Fruit fly (Drosophila melanogaster) whole organism, embryonic: Measurements from ENCODE around the gene CG42833.

Experiments used
- BEAF-32 ChIP-seq: fragments of 200-800 bp; sonication (Bioruptor generic); optimal IDR thresholded peaks from 3 replicates; lab custom pipeline; 2017; ENCODE audit warnings: missing biosample characterization, missing genetic modification characterization, mild to moderate bottlenecking, moderate library complexity, missing genetic modification reagents
- Bdp1 ChIP-seq: fragments of 200-800 bp; sonication (Bioruptor generic); optimal IDR thresholded peaks from 3 replicates; lab custom pipeline; 2016; ENCODE audit warnings: missing biosample characterization, missing genetic modification characterization
- Blimp-1 ChIP-seq: fragments of 200-800 bp; sonication (Bioruptor generic); optimal IDR thresholded peaks from 3 replicates; lab custom pipeline; 2018; ENCODE audit warnings: missing biosample characterization, missing genetic modification characterization, mild to moderate bottlenecking, moderate library complexity, missing genetic modification reagents
- CG11695 ChIP-seq: fragments of 200-800 bp; sonication (Bioruptor generic); IDR thresholded peaks from 3 replicates; pipeline ENCODE4 v1.3.6; 2022; ENCODE audit warnings: missing biosample characterization, missing genetic modification characterization
- CG12744 ChIP-seq: fragments of 200-800 bp; sonication (Bioruptor generic); optimal IDR thresholded peaks from 2 replicates; lab custom pipeline; 2016; ENCODE audit warnings: missing biosample characterization, missing genetic modification characterization
- CG13775 ChIP-seq: fragments of 200-800 bp; sonication (Bioruptor generic); optimal IDR thresholded peaks from 3 replicates; lab custom pipeline; 2017; ENCODE audit warnings: missing biosample characterization, mild to moderate bottlenecking, missing genetic modification characterization
- CG15601 ChIP-seq: fragments of 200-800 bp; sonication (Bioruptor generic); optimal IDR thresholded peaks from 3 replicates; lab custom pipeline; 2019; ENCODE audit warnings: missing biosample characterization, mild to moderate bottlenecking, missing genetic modification characterization, moderate library complexity
- CG16863 ChIP-seq: fragments of 200-800 bp; sonication (Bioruptor generic); optimal IDR thresholded peaks from 3 replicates; lab custom pipeline; 2016; ENCODE audit warnings: missing biosample characterization, missing genetic modification characterization
- CG18599 ChIP-seq: fragments of 200-800 bp; sonication (Bioruptor generic); optimal IDR thresholded peaks from 3 replicates; lab custom pipeline; 2017; ENCODE audit warnings: missing biosample characterization, missing genetic modification characterization, mild to moderate bottlenecking, moderate library complexity, missing genetic modification reagents
- CG18619 ChIP-seq: fragments of 200-800 bp; sonication (Bioruptor generic); optimal IDR thresholded peaks from 3 replicates; lab custom pipeline; 2017; ENCODE audit warnings: missing biosample characterization, mild to moderate bottlenecking, missing genetic modification characterization
- CG2120 ChIP-seq: fragments of 200-800 bp; sonication (Bioruptor generic); optimal IDR thresholded peaks from 3 replicates; lab custom pipeline; 2016; ENCODE audit warnings: missing biosample characterization, missing genetic modification characterization
- CG31388 ChIP-seq: fragments of 200-800 bp; sonication (Bioruptor generic); optimal IDR thresholded peaks from 2 replicates; lab custom pipeline; 2016; ENCODE audit warnings: missing biosample characterization, missing genetic modification characterization
- CG3163 ChIP-seq: fragments of 200-800 bp; sonication (Bioruptor generic); optimal IDR thresholded peaks from 3 replicates; lab custom pipeline; 2016; ENCODE audit warnings: missing biosample characterization, missing genetic modification characterization
- CG3995 ChIP-seq: fragments of 200-800 bp; sonication (Bioruptor generic); optimal IDR thresholded peaks from 3 replicates; lab custom pipeline; 2016; ENCODE audit warnings: missing biosample characterization, missing genetic modification characterization
- CG7987 ChIP-seq: fragments of 200-800 bp; sonication (Bioruptor generic); optimal IDR thresholded peaks from 2 replicates; lab custom pipeline; 2018; ENCODE audit warnings: missing biosample characterization, mild to moderate bottlenecking, missing genetic modification characterization, moderate library complexity
- CG8089 ChIP-seq: fragments of 200-800 bp; sonication (Bioruptor generic); optimal IDR thresholded peaks from 3 replicates; lab custom pipeline; 2016; ENCODE audit warnings: missing biosample characterization, missing genetic modification characterization
- CG8359 ChIP-seq: fragments of 200-800 bp; sonication (Bioruptor generic); optimal IDR thresholded peaks from 2 replicates; lab custom pipeline; 2017; ENCODE audit warnings: missing biosample characterization, mild to moderate bottlenecking, missing genetic modification characterization, borderline replicate concordance
- CG9609 ChIP-seq: fragments of 200-800 bp; sonication (Bioruptor generic); optimal IDR thresholded peaks from 3 replicates; lab custom pipeline; 2016; ENCODE audit warnings: missing biosample characterization, missing genetic modification characterization
- CG9817 ChIP-seq: fragments of 200-800 bp; sonication (Bioruptor generic); optimal IDR thresholded peaks from 2 replicates; lab custom pipeline; 2018; ENCODE audit warnings: missing biosample characterization, mild to moderate bottlenecking, missing genetic modification characterization, moderate library complexity
- Chrac-16 ChIP-seq: fragments of 200-800 bp; sonication (Bioruptor generic); optimal IDR thresholded peaks from 3 replicates; lab custom pipeline; 2016; ENCODE audit warnings: missing biosample characterization, missing genetic modification characterization
- CkIIα-i1 ChIP-seq: fragments of 200-800 bp; sonication (Bioruptor generic); IDR thresholded peaks from 2 replicates; pipeline ENCODE4 v1.3.6; 2022; ENCODE audit warnings: missing biosample characterization, missing genetic modification characterization
- Dp ChIP-seq: fragments of 200-800 bp; sonication (Bioruptor generic); optimal IDR thresholded peaks from 2 replicates; lab custom pipeline; 2018; ENCODE audit warnings: missing biosample characterization, mild to moderate bottlenecking, missing genetic modification characterization, moderate library complexity
- Eip74EF ChIP-seq, 2 experiments: fragments of 200-800 bp in 1 of 2; fragments of >200 bp in 1 of 2; sonication (Bioruptor generic) in 1 of 2; optimal IDR thresholded peaks; 2 replicates each; lab custom pipeline; 2017 to 2019; ENCODE audit warnings: missing biosample characterization in 2 of 2, missing genetic modification characterization in 2 of 2, mild to moderate bottlenecking in 1 of 2, moderate library complexity in 1 of 2
- Fer1 ChIP-seq: fragments of 200-800 bp; sonication (Bioruptor generic); optimal IDR thresholded peaks from 2 replicates; lab custom pipeline; 2017; ENCODE audit warnings: missing biosample characterization, mild to moderate bottlenecking, missing genetic modification characterization
- Gsc ChIP-seq: fragments of 200-800 bp; sonication (Bioruptor generic); IDR thresholded peaks from 2 replicates; pipeline ENCODE4 v1.3.6; 2022; ENCODE audit warnings: missing biosample characterization, missing genetic modification characterization
- HmgD ChIP-seq: fragments of 200-800 bp; sonication (Bioruptor generic); optimal IDR thresholded peaks from 3 replicates; lab custom pipeline; 2016; ENCODE audit warnings: missing biosample characterization, missing genetic modification characterization
- Kr ChIP-seq: fragments of 200-800 bp; sonication (Bioruptor generic); optimal IDR thresholded peaks from 2 replicates; lab custom pipeline; 2017; ENCODE audit warnings: missing biosample characterization, mild to moderate bottlenecking, missing genetic modification characterization
- Lpt ChIP-seq: fragments of >200 bp; optimal IDR thresholded peaks from 2 replicates; lab custom pipeline; 2018; ENCODE audit warnings: missing biosample characterization, missing genetic modification characterization
- NFAT ChIP-seq: fragments of 200-800 bp; sonication (Bioruptor generic); IDR thresholded peaks from 2 replicates; pipeline ENCODE4 v1.3.6; 2022; ENCODE audit warnings: missing biosample characterization, missing genetic modification characterization
- Side ChIP-seq: fragments of 200-800 bp; sonication (Bioruptor generic); optimal IDR thresholded peaks from 2 replicates; lab custom pipeline; 2016; ENCODE audit warnings: missing biosample characterization, missing genetic modification characterization
- ac ChIP-seq: fragments of 200-800 bp; sonication (Bioruptor generic); optimal IDR thresholded peaks from 3 replicates; lab custom pipeline; 2017; ENCODE audit warnings: missing biosample characterization, mild to moderate bottlenecking, missing genetic modification characterization
- ap ChIP-seq: fragments of 200-800 bp; sonication (Bioruptor generic); IDR thresholded peaks from 2 replicates; pipeline ENCODE4 v1.3.6; 2022; ENCODE audit warnings: missing biosample characterization, missing genetic modification characterization
- bigmax ChIP-seq: fragments of 200-800 bp; sonication (Bioruptor generic); optimal IDR thresholded peaks from 2 replicates; lab custom pipeline; 2018; ENCODE audit warnings: missing biosample characterization, mild to moderate bottlenecking, missing genetic modification characterization
- bowl ChIP-seq: fragments of 200-800 bp; sonication (Bioruptor generic); IDR thresholded peaks from 2 replicates; pipeline ENCODE4 v1.3.6; 2022; ENCODE audit warnings: missing biosample characterization, missing genetic modification characterization
- cas ChIP-seq: fragments of 200-800 bp; sonication (Bioruptor generic); IDR thresholded peaks from 2 replicates; pipeline ENCODE4 v1.3.6; 2022; ENCODE audit warnings: missing biosample characterization, missing genetic modification characterization
- cato ChIP-seq: fragments of 200-800 bp; sonication (Bioruptor generic); optimal IDR thresholded peaks from 2 replicates; lab custom pipeline; 2016; ENCODE audit warnings: missing biosample characterization, missing genetic modification characterization, borderline replicate concordance
- ems ChIP-seq: fragments of 200-800 bp; sonication (Bioruptor generic); optimal IDR thresholded peaks from 3 replicates; lab custom pipeline; 2016; ENCODE audit warnings: missing biosample characterization, missing genetic modification characterization
- esg ChIP-seq: fragments of 200-800 bp; sonication (Bioruptor generic); conservative IDR thresholded peaks from 2 replicates; pipeline ENCODE4 v1.3.6; 2022; ENCODE audit warnings: missing biosample characterization, missing genetic modification characterization
- ewg ChIP-seq: fragments of 200-800 bp; sonication (Bioruptor generic); optimal IDR thresholded peaks from 3 replicates; lab custom pipeline; 2017; ENCODE audit warnings: mild to moderate bottlenecking, missing biosample characterization, missing genetic modification reagents, missing genetic modification characterization
- gce ChIP-seq: fragments of 200-800 bp; sonication (Bioruptor generic); IDR thresholded peaks from 3 replicates; pipeline ENCODE4 v1.3.6; 2022; ENCODE audit warnings: missing biosample characterization, missing genetic modification characterization
- ham ChIP-seq: fragments of 200-800 bp; sonication (Bioruptor generic); IDR thresholded peaks from 2 replicates; pipeline ENCODE4 v1.3.6; 2022; ENCODE audit warnings: missing biosample characterization, missing genetic modification characterization
- hb ChIP-seq: fragments of 200-800 bp; sonication (Bioruptor generic); IDR thresholded peaks from 3 replicates; pipeline ENCODE4 v1.3.6; 2022; ENCODE audit warnings: missing biosample characterization, missing genetic modification characterization; ENCODE audit not compliant: partially characterized antibody
- lola ChIP-seq, 3 experiments: fragments of >200 bp in 2 of 3; fragments of 200-800 bp in 1 of 3; sonication (Bioruptor generic) in 1 of 3; optimal IDR thresholded peaks; 2 replicates each; lab custom pipeline; 2017 to 2019; ENCODE audit warnings: missing biosample characterization in 3 of 3, missing genetic modification characterization in 3 of 3, mild to moderate bottlenecking in 1 of 3, moderate library complexity in 1 of 3
- lov ChIP-seq, 2 experiments: fragments of 200-800 bp in 1 of 2; fragments of >200 bp in 1 of 2; sonication (Bioruptor generic) in 1 of 2; IDR thresholded peaks in 1 of 2; optimal IDR thresholded peaks in 1 of 2; 2 replicates in 1 of 2; 3 replicates in 1 of 2; pipeline versions ENCODE4 v1.3.6 to Lab custom; 2017 to 2022; ENCODE audit warnings: missing biosample characterization in 1 of 2, missing genetic modification characterization in 1 of 2
- mam ChIP-seq: fragments of 200-800 bp; sonication (Bioruptor generic); optimal IDR thresholded peaks from 3 replicates; lab custom pipeline; 2016; ENCODE audit warnings: missing biosample characterization, missing genetic modification characterization
- pfk ChIP-seq: fragments of 200-800 bp; sonication (Bioruptor generic); optimal IDR thresholded peaks from 2 replicates; lab custom pipeline; 2018; ENCODE audit warnings: missing biosample characterization, mild to moderate bottlenecking, missing genetic modification characterization, moderate library complexity
- pnt ChIP-seq: fragments of 200-800 bp; sonication (Bioruptor generic); optimal IDR thresholded peaks from 3 replicates; lab custom pipeline; 2016; ENCODE audit warnings: missing biosample characterization, missing genetic modification characterization
- sens ChIP-seq: fragments of 200-800 bp; sonication (Bioruptor generic); peaks from one replicate; lab custom pipeline; 2016; ENCODE audit warnings: missing biosample characterization, missing genetic modification characterization
- twi ChIP-seq: fragments of 200-800 bp; optimal IDR thresholded peaks from 2 replicates; lab custom pipeline; 2019; ENCODE audit warnings: missing biosample characterization, mild to moderate bottlenecking, missing genetic modification characterization, moderate library complexity

The CG42833 gene

dm6 chr3L:20183345-20184088 is 16.4 kb upstream of the CG42833 start (continued):
- TF ChIP-seq pfk (GFP tag; lab: Kevin White, UChicago) = no peak
- no peak for TF ChIP-seq bigmax (GFP tag; lab: Kevin White, UChicago)
- peak; percentile 54 for TF ChIP-seq Blimp-1 (GFP tag; lab: Kevin White, UChicago)
- no peak for TF ChIP-seq cas (GFP tag; lab: Robert Waterston, UW)
- TF ChIP-seq gce (GFP tag; lab: Robert Waterston, UW) = no peak
- TF ChIP-seq Fer1 = peak; percentile 53
- TF ChIP-seq CG16863 (GFP tag; lab: Kevin White, UChicago) = no peak
- no peak for TF ChIP-seq Side (GFP tag; lab: Kevin White, UChicago)
- no peak for TF ChIP-seq Dp
- peak; percentile 68 for TF ChIP-seq CG18599 (GFP tag; lab: Kevin White, UChicago)
- TF ChIP-seq Gsc (GFP tag; lab: Robert Waterston, UW) = no peak
- TF ChIP-seq Bdp1 (GFP tag; lab: Kevin White, UChicago) = no peak
- peak; percentile 75 for TF ChIP-seq CG2120 (GFP tag; lab: Kevin White, UChicago)
- no peak for TF ChIP-seq ap (GFP tag; lab: Robert Waterston, UW)
- no peak for TF ChIP-seq CkIIα-i1 (GFP tag; lab: Robert Waterston, UW)
- TF ChIP-seq cato = peak; percentile 18
- TF ChIP-seq Kr (GFP tag; lab: Kevin White, UChicago) = no peak
- no peak for TF ChIP-seq ham (GFP tag; lab: Robert Waterston, UW)
- TF ChIP-seq Eip74EF (GFP tag; optimal IDR thresholded peaks at IDR 0.05; lab: Kevin White, UChicago) = no peak
- no peak for TF ChIP-seq hb (GFP tag; lab: Robert Waterston, UW)
- TF ChIP-seq ac (GFP tag; lab: Kevin White, UChicago) = no peak
- no peak for TF ChIP-seq CG9609 (GFP tag; lab: Kevin White, UChicago)
- no peak for TF ChIP-seq CG3163 (GFP tag; lab: Kevin White, UChicago)
- peak; percentile 47 for TF ChIP-seq mam
- TF ChIP-seq CG18619 (GFP tag; lab: Kevin White, UChicago) = peak; percentile 42
- no peak for TF ChIP-seq lov (optimal IDR thresholded peaks at IDR 0.05; lab: Kevin White, UChicago)
- no peak for TF ChIP-seq lov (GFP tag; IDR thresholded peaks at IDR 0.05; lab: Robert Waterston, UW)
- TF ChIP-seq CG12744 (GFP tag; lab: Kevin White, UChicago) = no peak
- TF ChIP-seq CG7987 = no peak
- no peak for TF ChIP-seq CG15601
- peak; percentile 52; the same call in 1 of the 3 replicates for TF ChIP-seq CG11695 (GFP tag; lab: Robert Waterston, UW)
- TF ChIP-seq CG9817 (tag; lab: Kevin White, UChicago) = peak; percentile 1
- peak; percentile 46 for TF ChIP-seq Chrac-16 (GFP tag; lab: Kevin White, UChicago)
- peak; percentile 91 for TF ChIP-seq sens (GFP tag; lab: Kevin White, UChicago)
- no peak for TF ChIP-seq ems (GFP tag; lab: Kevin White, UChicago)
- TF ChIP-seq bowl (GFP tag; lab: Robert Waterston, UW) = no peak
- no peak for TF ChIP-seq twi (tag; lab: Kevin White, UChicago)
- TF ChIP-seq CG8089 (GFP tag; lab: Kevin White, UChicago) = peak; percentile 13
- no peak for TF ChIP-seq CG31388
- no peak for TF ChIP-seq CG8359 (GFP tag; lab: Kevin White, UChicago)
- peak; percentile 52 for TF ChIP-seq CG13775 (GFP tag; lab: Kevin White, UChicago)
- no peak for TF ChIP-seq CG3995 (GFP tag; lab: Kevin White, UChicago)
- TF ChIP-seq NFAT (GFP tag; lab: Robert Waterston, UW) = no peak
- peak; percentile 46 for TF ChIP-seq ewg (GFP tag; lab: Kevin White, UChicago)
- TF ChIP-seq lola (GFP tag; optimal IDR thresholded peaks at IDR 0.05; lab: Kevin White, UChicago) = peak in 2 of 3 experiments; percentile 23 to 49
- no peak for TF ChIP-seq BEAF-32 (GFP tag; lab: Kevin White, UChicago)
- peak; percentile 48 for TF ChIP-seq esg
- no peak for TF ChIP-seq pnt (GFP tag; lab: Kevin White, UChicago)
- no peak for TF ChIP-seq Lpt (GFP tag; lab: Kevin White, UChicago)
- no peak for TF ChIP-seq HmgD (GFP tag; lab: Kevin White, UChicago)
